Worm (Caenorhabditis elegans) whole organism, young adult: ENCODE data around the gene ska-3.

Experiments
- B0019.2 ChIP-seq: fragments of 200-800 bp; sonication (Bioruptor generic); conservative IDR thresholded peaks from 2 replicates; pipeline ENCODE4 v1.3.6; 2022; ENCODE audit warnings: missing genetic modification reagents, missing genetic modification characterization, missing compliant biosample characterization
- B0336.3 ChIP-seq: fragments of 200-800 bp; sonication (Bioruptor generic); IDR thresholded peaks from 2 replicates; pipeline ENCODE4 v1.3.6; 2022; ENCODE audit warnings: missing genetic modification characterization, missing compliant biosample characterization
- F22D6.2 ChIP-seq: sonication (generic microtip); optimal IDR thresholded peaks from 2 replicates; lab custom pipeline; 2016; ENCODE audit warnings: mild to moderate bottlenecking, missing genetic modification characterization, missing compliant biosample characterization
- F33H1.4 ChIP-seq: fragments of 200-800 bp; sonication (Bioruptor generic); IDR thresholded peaks from 2 replicates; pipeline ENCODE4 v1.3.6; 2022; ENCODE audit warnings: missing genetic modification reagents, missing genetic modification characterization, missing compliant biosample characterization
- F39B2.1 ChIP-seq: fragments of 200-800 bp; sonication (Bioruptor generic); IDR thresholded peaks from 2 replicates; pipeline ENCODE4 v1.3.6; 2022; ENCODE audit warnings: missing genetic modification reagents, missing genetic modification characterization, missing compliant biosample characterization
- T07F8.4 ChIP-seq: sonication (generic microtip); optimal IDR thresholded peaks from 2 replicates; lab custom pipeline; 2016; ENCODE audit warnings: mild to moderate bottlenecking, missing genetic modification characterization, moderate library complexity, missing compliant biosample characterization
- Y53G8AR.9 ChIP-seq: fragments of 200-800 bp; sonication (Bioruptor generic); conservative IDR thresholded peaks from 2 replicates; pipeline ENCODE4 v1.3.6; 2022; ENCODE audit warnings: missing genetic modification reagents, missing genetic modification characterization, missing compliant biosample characterization
- Y56A3A.18 ChIP-seq: fragments of 200-800 bp; sonication (Bioruptor generic); IDR thresholded peaks from 2 replicates; pipeline ENCODE4 v1.3.6; 2022; ENCODE audit warnings: missing genetic modification reagents, missing genetic modification characterization, missing compliant biosample characterization
- Y67H2A.10 ChIP-seq: fragments of 200-800 bp; sonication (Bioruptor generic); conservative IDR thresholded peaks from 2 replicates; pipeline ENCODE4 v1.3.6; 2022; ENCODE audit warnings: missing genetic modification reagents, missing genetic modification characterization, missing compliant biosample characterization
- Y95B8A.8 ChIP-seq: fragments of 200-800 bp; sonication (Bioruptor generic); IDR thresholded peaks from 2 replicates; pipeline ENCODE4 v1.3.6; 2022; ENCODE audit warnings: missing genetic modification reagents, missing genetic modification characterization, missing compliant biosample characterization
- akir-1 ChIP-seq: fragments of 200-800 bp; sonication (Bioruptor generic); optimal IDR thresholded peaks from 2 replicates; lab custom pipeline; 2018; ENCODE audit warnings: mild to moderate bottlenecking, missing genetic modification characterization, moderate library complexity, missing compliant biosample characterization
- aptf-2 ChIP-seq: fragments of 200-800 bp; sonication (Bioruptor generic); conservative IDR thresholded peaks from 2 replicates; pipeline ENCODE4 v1.3.6; 2022; ENCODE audit warnings: missing genetic modification reagents, missing genetic modification characterization, missing compliant biosample characterization
- aptf-3 ChIP-seq: fragments of 200-800 bp; sonication (Bioruptor generic); IDR thresholded peaks from 2 replicates; pipeline ENCODE4 v1.3.6; 2022; ENCODE audit warnings: missing genetic modification characterization, missing compliant biosample characterization
- atf-7 ChIP-seq: sonication (generic microtip); optimal IDR thresholded peaks from 2 replicates; lab custom pipeline; 2017; ENCODE audit warnings: mild to moderate bottlenecking, missing genetic modification characterization, missing compliant biosample characterization
- attf-5 ChIP-seq: fragments of 200-800 bp; sonication (Bioruptor generic); optimal IDR thresholded peaks from 2 replicates; lab custom pipeline; 2018; ENCODE audit warnings: mild to moderate bottlenecking, missing genetic modification characterization, missing compliant biosample characterization
- bed-2 ChIP-seq: fragments of 200-800 bp; sonication (Bioruptor generic); IDR thresholded peaks from 2 replicates; pipeline ENCODE4 v1.3.6; 2022; ENCODE audit warnings: missing genetic modification reagents, missing genetic modification characterization, missing compliant biosample characterization
- cebp-1 ChIP-seq, 2 experiments: fragments of 200-800 bp in 1 of 2; sonication (Bioruptor generic) in 1 of 2; sonication (generic microtip) in 1 of 2; IDR thresholded peaks in 1 of 2; optimal IDR thresholded peaks in 1 of 2; 2 replicates each; pipeline versions ENCODE4 v1.3.6 to Lab custom; 2017 to 2022; ENCODE audit warnings: missing compliant biosample characterization in 2 of 2, missing genetic modification characterization in 2 of 2, mild to moderate bottlenecking in 1 of 2, missing genetic modification reagents in 1 of 2, moderate library complexity in 1 of 2
- ceh-27 ChIP-seq: fragments of 200-800 bp; sonication (Bioruptor generic); optimal IDR thresholded peaks from 2 replicates; lab custom pipeline; 2018; ENCODE audit warnings: mild to moderate bottlenecking, missing genetic modification characterization, moderate library complexity, missing compliant biosample characterization
- ceh-40 ChIP-seq: fragments of 200-800 bp; sonication (Bioruptor generic); IDR thresholded peaks from 2 replicates; pipeline ENCODE4 v1.3.6; 2022; ENCODE audit warnings: missing genetic modification characterization, missing compliant biosample characterization
- egl-18 ChIP-seq: fragments of 200-800 bp; sonication (Bioruptor generic); IDR thresholded peaks from 2 replicates; pipeline ENCODE4 v1.3.6; 2022; ENCODE audit warnings: missing genetic modification reagents, missing genetic modification characterization, missing compliant biosample characterization
- egl-44 ChIP-seq: fragments of 200-800 bp; sonication (Bioruptor generic); IDR thresholded peaks from 2 replicates; pipeline ENCODE4 v1.3.6; 2022; ENCODE audit warnings: missing genetic modification reagents, missing genetic modification characterization, missing compliant biosample characterization
- egrh-3 ChIP-seq: fragments of 200-800 bp; sonication (Bioruptor generic); IDR thresholded peaks from 2 replicates; pipeline ENCODE4 v1.3.6; 2022; ENCODE audit warnings: missing genetic modification reagents, missing genetic modification characterization, missing compliant biosample characterization
- hmg-1.2 ChIP-seq: fragments of 200-800 bp; sonication (Bioruptor generic); IDR thresholded peaks from 2 replicates; pipeline ENCODE4 v1.3.6; 2022; ENCODE audit warnings: missing genetic modification reagents, missing genetic modification characterization, missing compliant biosample characterization
- hmg-20 ChIP-seq: fragments of 200-800 bp; sonication (Bioruptor generic); IDR thresholded peaks from 2 replicates; pipeline ENCODE4 v1.3.6; 2022; ENCODE audit warnings: missing genetic modification reagents, missing genetic modification characterization, missing compliant biosample characterization
- hsf-1 ChIP-seq: fragments of 200-800 bp; sonication (Bioruptor generic); IDR thresholded peaks from 2 replicates; pipeline ENCODE4 v1.3.6; 2022; ENCODE audit warnings: missing genetic modification reagents, missing genetic modification characterization, missing compliant biosample characterization
- let-607 ChIP-seq, 2 experiments: fragments of 200-800 bp in 1 of 2; sonication (Bioruptor generic) in 1 of 2; sonication (generic microtip) in 1 of 2; optimal IDR thresholded peaks; 2 replicates each; lab custom pipeline; 2016 to 2018; ENCODE audit warnings: mild to moderate bottlenecking in 2 of 2, missing compliant biosample characterization in 2 of 2, missing genetic modification characterization in 2 of 2, moderate library complexity in 2 of 2, missing genotype in 1 of 2
- lin-26 ChIP-seq: fragments of 200-800 bp; sonication (Bioruptor generic); IDR thresholded peaks from 2 replicates; pipeline ENCODE4 v1.3.6; 2022; ENCODE audit warnings: missing genetic modification reagents, missing genetic modification characterization, missing compliant biosample characterization
- lin-35 ChIP-seq, 3 experiments: fragments of 150-350 bp in 2 of 3; sonication (generic microtip) in 1 of 3; optimal IDR thresholded peaks; 2 replicates each; lab custom pipeline; 2014 to 2018; ENCODE audit warnings: missing biosample characterization in 3 of 3, missing genetic modification characterization in 3 of 3, missing genetic modification reagents in 3 of 3
- lin-40 ChIP-seq: sonication (generic microtip); optimal IDR thresholded peaks from 2 replicates; lab custom pipeline; 2016; ENCODE audit warnings: missing genetic modification characterization, mild to moderate bottlenecking, missing compliant biosample characterization, missing genotype, missing genetic modification reagents
- madf-3 ChIP-seq: fragments of 200-800 bp; sonication (Bioruptor generic); IDR thresholded peaks from 2 replicates; pipeline ENCODE4 v1.3.6; 2022; ENCODE audit warnings: missing genetic modification reagents, missing genetic modification characterization, missing compliant biosample characterization
- mcd-1 ChIP-seq: fragments of 200-800 bp; sonication (Bioruptor generic); IDR thresholded peaks from 2 replicates; pipeline ENCODE4 v1.3.6; 2022; ENCODE audit warnings: missing genetic modification reagents, missing genetic modification characterization, missing compliant biosample characterization
- mxl-1 ChIP-seq: sonication (generic microtip); optimal IDR thresholded peaks from 2 replicates; lab custom pipeline; 2016; ENCODE audit warnings: missing genetic modification characterization, missing compliant biosample characterization
- nfyb-1 ChIP-seq: fragments of 200-800 bp; sonication (Bioruptor generic); IDR thresholded peaks from 2 replicates; pipeline ENCODE4 v1.3.6; 2022; ENCODE audit warnings: missing genetic modification reagents, missing genetic modification characterization, missing compliant biosample characterization
- nhr-179 ChIP-seq: sonication (generic microtip); optimal IDR thresholded peaks from 2 replicates; lab custom pipeline; 2016; ENCODE audit warnings: mild to moderate bottlenecking, missing genetic modification characterization, missing compliant biosample characterization
- nhr-27 ChIP-seq: fragments of 200-800 bp; sonication (Bioruptor generic); optimal IDR thresholded peaks from 2 replicates; lab custom pipeline; 2018; ENCODE audit warnings: mild to moderate bottlenecking, missing genetic modification characterization, moderate library complexity, missing compliant biosample characterization
- pbrm-1 ChIP-seq: fragments of 200-800 bp; sonication (Bioruptor generic); IDR thresholded peaks from 2 replicates; pipeline ENCODE4 v1.3.6; 2022; ENCODE audit warnings: missing genetic modification reagents, missing genetic modification characterization, missing compliant biosample characterization
- pha-4 ChIP-seq: fragments of 150-350 bp; sonication (generic microtip); optimal IDR thresholded peaks from 2 replicates; lab custom pipeline; 2014; ENCODE audit warnings: missing biosample characterization, missing genetic modification reagents, missing genetic modification characterization
- rcor-1 ChIP-seq: fragments of 200-800 bp; sonication (Bioruptor generic); IDR thresholded peaks from 2 replicates; pipeline ENCODE4 v1.3.6; 2022; ENCODE audit warnings: missing genetic modification reagents, missing genetic modification characterization, missing compliant biosample characterization
- sea-2 ChIP-seq: fragments of 200-800 bp; sonication (Bioruptor generic); IDR thresholded peaks from 2 replicates; pipeline ENCODE4 v1.3.6; 2022; ENCODE audit warnings: missing genetic modification characterization, missing compliant biosample characterization
- snpc-3.4 ChIP-seq: sonication (generic microtip); optimal IDR thresholded peaks from 2 replicates; lab custom pipeline; 2017; ENCODE audit warnings: missing genetic modification characterization, mild to moderate bottlenecking, missing compliant biosample characterization, antibody characterized with exemption, moderate library complexity, missing genotype, missing genetic modification reagents
- snpc-4 ChIP-seq, 5 experiments: fragments of 150-350 bp in 1 of 5; sonication (generic microtip) in 4 of 5; optimal IDR thresholded peaks; 2 replicates each; lab custom pipeline; 2014 to 2018; ENCODE audit warnings: missing genetic modification characterization in 5 of 5, missing biosample characterization in 3 of 5, antibody characterized with exemption in 2 of 5, mild to moderate bottlenecking in 2 of 5, missing compliant biosample characterization in 2 of 5, missing genotype in 2 of 5, moderate library complexity in 2 of 5, missing genetic modification reagents in 1 of 5
- xnd-1 ChIP-seq: sonication (generic microtip); optimal IDR thresholded peaks from 2 replicates; lab custom pipeline; 2016; ENCODE audit warnings: missing genotype, missing genetic modification reagents, missing genetic modification characterization, missing compliant biosample characterization
- zfh-2 ChIP-seq: fragments of 200-800 bp; sonication (Bioruptor generic); conservative IDR thresholded peaks from 2 replicates; pipeline ENCODE4 v1.3.6; 2022; ENCODE audit warnings: missing genetic modification reagents, missing genetic modification characterization, missing compliant biosample characterization
- ztf-26 ChIP-seq: sonication (generic microtip); optimal IDR thresholded peaks from 2 replicates; lab custom pipeline; 2017; ENCODE audit warnings: missing genetic modification characterization, missing compliant biosample characterization
- ztf-28 ChIP-seq: fragments of 200-800 bp; sonication (Bioruptor generic); IDR thresholded peaks from 2 replicates; pipeline ENCODE4 v1.3.6; 2022; ENCODE audit warnings: missing genetic modification reagents, missing genetic modification characterization, missing compliant biosample characterization

The ska-3 gene

ce11 chrIII:5715467-5715866, 36.7 kb upstream of the ska-3 start (continued):
- TF ChIP-seq ztf-26 (tag; lab: Kevin White, UChicago) (peak; percentile 81), akir-1 (GFP tag; lab: Kevin White, UChicago) (no peak), nhr-179 (tag; lab: Kevin White, UChicago) (no peak), hmg-1.2 (GFP tag; lab: Robert Waterston, UW) (peak; percentile 88; the same call in 1 of the 2 replicates), lin-40 (tag; lab: Kevin White, UChicago) (peak; percentile 47), attf-5 (GFP tag; lab: Kevin White, UChicago) (peak; percentile 51), bed-2 (no peak), zfh-2 (GFP tag; lab: Robert Waterston, UW) (peak; percentile 94), cebp-1 (GFP tag; IDR thresholded peaks at IDR 0.05; lab: Robert Waterston, UW) (no peak), cebp-1 (tag; optimal IDR thresholded peaks at IDR 0.05; lab: Kevin White, UChicago) (peak; percentile 52), lin-35 (GFP tag; optimal IDR thresholded peaks at IDR 0.05; lab: Kevin White, UChicago) (peak in 1 of 3 experiments; percentile 44), B0019.2 (GFP tag; lab: Robert Waterston, UW) (no peak), lin-26 (GFP tag; lab: Robert Waterston, UW) (0 out of 2 replicates have a peak, but pooled peaks have one; percentile 15), Y95B8A.8 (GFP tag; lab: Robert Waterston, UW) (no peak), ceh-27 (GFP tag; lab: Kevin White, UChicago) (peak; percentile 87), pbrm-1 (GFP tag; lab: Robert Waterston, UW) (peak; percentile 44), nhr-27 (tag; lab: Kevin White, UChicago) (peak; percentile 16), nfyb-1 (GFP tag; lab: Robert Waterston, UW) (peak; percentile 40; the same call in 1 of the 2 replicates), hsf-1 (GFP tag; lab: Robert Waterston, UW) (0 out of 2 replicates have a peak, but pooled peaks have one; percentile 41), snpc-4 (GFP tag; optimal IDR thresholded peaks at IDR 0.05; lab: Kevin White, UChicago) (no peak), snpc-4 (tag; optimal IDR thresholded peaks at IDR 0.05; lab: Kevin White, UChicago) (peak in 2 of 4 experiments; percentile 38), ztf-28 (0 out of 2 replicates have a peak, but pooled peaks have one; percentile 26), let-607 (tag; optimal IDR thresholded peaks at IDR 0.05; lab: Kevin White, UChicago) (peak; percentile 69 to 79), aptf-2 (no peak), mcd-1 (GFP tag; lab: Robert Waterston, UW) (peak; percentile 60)

ce11 chrIII:5714984-5715454, 36.2 kb upstream of the ska-3 start:
- 0 out of 2 replicates have a peak, but pooled peaks have one; percentile 11 for TF ChIP-seq nfyb-1 (GFP tag; lab: Robert Waterston, UW)
- TF ChIP-seq madf-3 (GFP tag; lab: Robert Waterston, UW) = 0 out of 2 replicates have a peak, but pooled peaks have one; percentile 47
- TF ChIP-seq B0336.3 (GFP tag; lab: Robert Waterston, UW) = peak; percentile 50; the same call in 1 of the 2 replicates
- TF ChIP-seq let-607 (tag; optimal IDR thresholded peaks at IDR 0.05; lab: Kevin White, UChicago) = peak in 1 of 2 experiments; percentile 90
- no peak for TF ChIP-seq F33H1.4 (GFP tag; lab: Robert Waterston, UW)
- TF ChIP-seq xnd-1 (tag; lab: Kevin White, UChicago) = no peak
- TF ChIP-seq egrh-3 = no peak
- 0 out of 2 replicates have a peak, but pooled peaks have one; percentile 23 for TF ChIP-seq Y56A3A.18
- TF ChIP-seq egl-18 (GFP tag; lab: Robert Waterston, UW) = no peak
- TF ChIP-seq F22D6.2 (tag; lab: Kevin White, UChicago) = no peak
- no peak for TF ChIP-seq Y67H2A.10
- peak; percentile 50 for TF ChIP-seq snpc-3.4 (tag; lab: Kevin White, UChicago)
- TF ChIP-seq sea-2 (GFP tag; lab: Robert Waterston, UW) = no peak
- no peak for TF ChIP-seq rcor-1
- TF ChIP-seq T07F8.4 (tag; lab: Kevin White, UChicago) = no peak
- no peak for TF ChIP-seq mxl-1 (tag; lab: Kevin White, UChicago)
- no peak for TF ChIP-seq aptf-3 (GFP tag; lab: Robert Waterston, UW)
- TF ChIP-seq ceh-40 (GFP tag; lab: Robert Waterston, UW) = no peak
- TF ChIP-seq Y53G8AR.9 (GFP tag; lab: Robert Waterston, UW) = peak; percentile 64; the same call in 1 of the 2 replicates
- no peak for TF ChIP-seq egl-44 (GFP tag; lab: Robert Waterston, UW)
- TF ChIP-seq hmg-20 = no peak
- no peak for TF ChIP-seq atf-7 (tag; lab: Kevin White, UChicago)
- TF ChIP-seq snpc-4 (GFP tag; optimal IDR thresholded peaks at IDR 0.05; lab: Kevin White, UChicago) = no peak
- TF ChIP-seq snpc-4 (tag; optimal IDR thresholded peaks at IDR 0.05; lab: Kevin White, UChicago) = no peak
- no peak for TF ChIP-seq B0019.2 (GFP tag; lab: Robert Waterston, UW)
- no peak for TF ChIP-seq F39B2.1 (GFP tag; lab: Robert Waterston, UW)
- no peak for TF ChIP-seq pha-4
